Fruit fly (Drosophila melanogaster): ENCODE data around the gene CG17375.

The CG17375 gene

dm6 chr2L:6821631-6822030 lies 16.0 kb upstream of the CG17375 start, which contains the start of gene sens-2 (continued):
- TF ChIP-seq CG3995 (GFP tag; optimal IDR thresholded peaks at IDR 0.05) (no peak), CG1792 (GFP tag; optimal IDR thresholded peaks at IDR 0.05) (no peak), Atf6 (GFP tag; IDR thresholded peaks at IDR 0.05) (no peak), cato (GFP tag; optimal IDR thresholded peaks at IDR 0.05; ENCODE audit: borderline replicate concordance) (no peak), Meics (GFP tag; optimal IDR thresholded peaks at IDR 0.05) (no peak), CG10565 (GFP tag; optimal IDR thresholded peaks at IDR 0.05) (no peak), Hey (tag; optimal IDR thresholded peaks at IDR 0.05) (peak; percentile 84), CG7839 (tag; optimal IDR thresholded peaks at IDR 0.05) (no peak), E2f2 (GFP tag; IDR thresholded peaks at IDR 0.05) (no peak), CG9817 (tag; optimal IDR thresholded peaks at IDR 0.05) (no peak), org-1 (GFP tag; optimal IDR thresholded peaks at IDR 0.05) (no peak), CG8089 (GFP tag; optimal IDR thresholded peaks at IDR 0.05) (no peak), aop (GFP tag; IDR thresholded peaks at IDR 0.05) (peak; percentile 77; the same call in 1 of the 2 replicates), CG7963 (GFP tag; IDR thresholded peaks at IDR 0.05; ENCODE audit: partially characterized antibody) (no peak), CG13894 (tag; optimal IDR thresholded peaks at IDR 0.05) (no peak), CG4820 (GFP tag; optimal IDR thresholded peaks at IDR 0.05) (no peak), CG17385 (GFP tag; optimal IDR thresholded peaks at IDR 0.05) (no peak), rib (GFP tag; IDR thresholded peaks at IDR 0.05) (no peak), Mrtf (GFP tag; IDR thresholded peaks at IDR 0.05) (no peak), CG30431 (GFP tag; optimal IDR thresholded peaks at IDR 0.05) (no peak), Gug (GFP tag; IDR thresholded peaks at IDR 0.05) (no peak), Spps (tag; optimal IDR thresholded peaks at IDR 0.05) (no peak), CG12219 (GFP tag; optimal IDR thresholded peaks at IDR 0.05) (no peak), row (GFP tag; IDR thresholded peaks at IDR 0.05) (no peak; the same call in 2 of the 3 replicates), CG6175 (GFP tag; IDR thresholded peaks at IDR 0.05) (no peak), CG16779 (GFP tag; IDR thresholded peaks at IDR 0.05) (no peak), Blimp-1 (GFP tag; optimal IDR thresholded peaks at IDR 0.05) (no peak), CG14667 (GFP tag; IDR thresholded peaks at IDR 0.05) (no peak), CG8765 (GFP tag; IDR thresholded peaks at IDR 0.05) (no peak), CG10274 (GFP tag; optimal IDR thresholded peaks at IDR 0.05) (no peak), wek (GFP tag; optimal IDR thresholded peaks at IDR 0.05) (peak; percentile 6), CG2116 (GFP tag; optimal IDR thresholded peaks at IDR 0.05) (no peak), CG1647 (GFP tag; optimal IDR thresholded peaks at IDR 0.05) (no peak), Dip2 (GFP tag; IDR thresholded peaks at IDR 0.05) (no peak), CG30403 (GFP tag; optimal IDR thresholded peaks at IDR 0.05) (no peak), dmrt11E (tag; optimal IDR thresholded peaks at IDR 0.05) (no peak), CrebB (tag; optimal IDR thresholded peaks at IDR 0.05) (no peak), lola (GFP tag; optimal IDR thresholded peaks at IDR 0.05) (no peak), CG33557 (GFP tag; optimal IDR thresholded peaks at IDR 0.05) (no peak), dysf (GFP tag; IDR thresholded peaks at IDR 0.05) (no peak), usp (GFP tag; optimal IDR thresholded peaks at IDR 0.05) (no peak), CG10462 (GFP tag; optimal IDR thresholded peaks at IDR 0.05) (no peak), CG10267 (tag; optimal IDR thresholded peaks at IDR 0.05) (no peak), dmrt99B (tag; optimal IDR thresholded peaks at IDR 0.05) (no peak), Hsf (GFP tag; optimal IDR thresholded peaks at IDR 0.05) (no peak), CG2889 (GFP tag; IDR thresholded peaks at IDR 0.05) (no peak), CG15479 (GFP tag; optimal IDR thresholded peaks at IDR 0.05) (no peak), CG3407 (GFP tag; optimal IDR thresholded peaks at IDR 0.05) (no peak), CG16863 (GFP tag; optimal IDR thresholded peaks at IDR 0.05) (no peak), CG18599 (GFP tag; optimal IDR thresholded peaks at IDR 0.05) (no peak), gsb (GFP tag; IDR thresholded peaks at IDR 0.05) (no peak), Bgb (GFP tag; IDR thresholded peaks at IDR 0.05; ENCODE audit: partially characterized antibody) (peak; percentile 20; the same call in 1 of the 2 replicates)
